Fruit fly (Drosophila melanogaster): ENCODE data around the gene CG31550.

The CG31550 gene

DNA sequence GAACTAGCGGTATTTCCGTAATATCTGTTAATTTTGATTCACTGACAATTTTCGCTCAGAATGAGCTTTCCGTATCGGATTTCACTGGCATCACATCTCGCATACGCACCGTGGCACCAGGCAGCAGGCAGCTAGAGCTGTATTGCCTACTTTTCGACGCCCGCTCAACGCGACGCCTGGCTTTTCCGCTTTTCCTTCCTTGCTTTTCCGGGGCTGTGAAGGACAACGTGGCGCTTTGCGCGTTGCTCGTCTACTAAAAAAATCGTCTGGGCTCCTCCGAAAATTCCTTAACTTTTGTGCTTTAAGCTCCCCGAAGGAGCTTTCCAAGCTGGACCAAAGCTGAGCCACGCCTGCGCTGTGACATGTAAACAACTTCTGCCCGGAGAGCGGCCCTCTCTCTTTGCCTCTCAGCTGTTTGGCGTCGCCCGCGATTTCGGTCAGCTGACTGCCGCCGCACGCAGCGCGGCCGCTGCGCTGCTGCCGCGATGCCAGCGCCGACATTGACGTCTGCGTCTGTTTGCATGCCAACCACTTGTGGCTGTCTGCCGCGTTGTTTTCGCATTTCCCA lies 37.8 kb downstream of the CG31550 start, which contains the start of the genes CG43845 and Nmdar1 (continued):
- TF ChIP-seq sens-2 (GFP tag; IDR thresholded peaks at IDR 0.05) (no peak), ken (GFP tag; IDR thresholded peaks at IDR 0.05) (no peak), HLHmδ (GFP tag; optimal IDR thresholded peaks at IDR 0.05) (no peak), CG9797 (GFP tag; optimal IDR thresholded peaks at IDR 0.05) (no peak), CG17385 (GFP tag; optimal IDR thresholded peaks at IDR 0.05) (no peak), Opbp (GFP tag; IDR thresholded peaks at IDR 0.05; ENCODE audit: partially characterized antibody) (no peak), ewg (GFP tag; optimal IDR thresholded peaks at IDR 0.05) (peak; percentile 89), CG32772 (GFP tag; IDR thresholded peaks at IDR 0.05) (no peak), ase (GFP tag; IDR thresholded peaks at IDR 0.05) (no peak), ssp (GFP tag; IDR thresholded peaks at IDR 0.05) (no peak), kah (GFP tag; optimal IDR thresholded peaks at IDR 0.05) (peak; percentile 90), CG15514 (GFP tag; optimal IDR thresholded peaks at IDR 0.05) (peak; percentile 19), sd (tag; optimal IDR thresholded peaks at IDR 0.05) (peak; percentile 18), CHES-1-like (GFP tag; optimal IDR thresholded peaks at IDR 0.05) (no peak), CG10565 (GFP tag; optimal IDR thresholded peaks at IDR 0.05) (no peak), CG11696 (GFP tag; IDR thresholded peaks at IDR 0.05) (no peak), dm (GFP tag; optimal IDR thresholded peaks at IDR 0.05) (no peak), CG9876 (GFP tag; optimal IDR thresholded peaks at IDR 0.05) (no peak), CG10543 (GFP tag; optimal IDR thresholded peaks at IDR 0.05) (peak; percentile 2)

DNA sequence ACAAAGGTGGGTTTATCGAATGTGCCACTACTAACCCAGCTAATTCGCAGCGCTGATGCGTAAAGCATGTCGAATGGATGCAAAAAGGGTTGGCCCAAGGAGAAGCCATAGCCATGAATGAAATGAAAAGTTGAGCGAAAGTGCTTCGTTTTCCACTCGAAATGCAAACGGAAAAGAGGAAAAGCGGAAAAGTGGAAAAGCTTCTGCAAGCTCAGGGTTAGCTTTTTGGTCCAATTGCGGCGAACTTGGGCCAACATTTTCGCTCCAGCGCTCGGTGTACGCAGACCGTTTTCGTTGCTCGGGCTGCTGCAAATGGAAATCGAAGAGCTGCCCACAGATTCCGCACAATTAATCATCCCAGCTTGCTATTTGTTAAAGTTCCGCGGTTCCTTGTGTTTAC lies 39.5 kb downstream of the CG31550 start:
- TF ChIP-seq CrebB (tag; optimal IDR thresholded peaks at IDR 0.05) (no peak), CG17186 (GFP tag; optimal IDR thresholded peaks at IDR 0.05) (no peak), z (GFP tag; IDR thresholded peaks at IDR 0.05) (peak; percentile 90), gro (GFP tag; optimal IDR thresholded peaks at IDR 0.05) (no peak), CG9876 (GFP tag; optimal IDR thresholded peaks at IDR 0.05) (no peak), peb (GFP tag; IDR thresholded peaks at IDR 0.05) (no peak), CG8388 (GFP tag; optimal IDR thresholded peaks at IDR 0.05) (no peak), CG10959 (GFP tag; IDR thresholded peaks at IDR 0.05) (no peak), bowl (GFP tag; IDR thresholded peaks at IDR 0.05) (0 out of 2 replicates have a peak, but pooled peaks have one; percentile 11), CG10366 (GFP tag; IDR thresholded peaks at IDR 0.05) (no peak), slou (GFP tag; optimal IDR thresholded peaks at IDR 0.05) (no peak), Med (GFP tag) (no peak), CG5245 (GFP tag; optimal IDR thresholded peaks at IDR 0.05) (no peak)

DNA sequence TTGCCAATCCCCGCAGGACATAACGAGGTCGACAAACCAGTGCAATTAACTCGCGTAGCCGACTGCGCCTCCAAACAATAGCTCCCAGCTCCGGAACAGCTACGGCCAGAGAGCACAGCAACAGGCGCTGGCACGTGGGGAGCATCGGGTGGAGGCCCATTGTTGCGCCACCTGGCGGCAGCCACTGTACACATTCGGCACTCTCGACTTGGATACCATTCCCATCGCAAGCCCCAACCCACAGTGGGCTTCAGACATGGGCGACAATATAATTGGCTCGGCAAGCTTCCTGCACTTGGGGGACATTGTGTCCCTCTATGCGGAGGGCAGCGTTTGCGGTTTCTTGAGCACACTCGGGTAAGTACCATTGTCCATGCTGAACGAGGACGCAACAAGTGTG lies 42.2 kb downstream of the CG31550 start:
- TF ChIP-seq NFAT (GFP tag; IDR thresholded peaks at IDR 0.05) (0 out of 2 replicates have a peak, but pooled peaks have one; percentile 16), Myb (GFP tag; optimal IDR thresholded peaks at IDR 0.05) (no peak), amos (GFP tag; IDR thresholded peaks at IDR 0.05; ENCODE audit: partially characterized antibody) (no peak), CG11696 (GFP tag; IDR thresholded peaks at IDR 0.05) (no peak), CG11456 (GFP tag; IDR thresholded peaks at IDR 0.05) (0 out of 3 replicates have a peak, but pooled peaks have one; percentile 10), CG17359 (tag; optimal IDR thresholded peaks at IDR 0.05) (no peak), nerfin-2 (GFP tag; IDR thresholded peaks at IDR 0.05; ENCODE audit: partially characterized antibody) (no peak), bab2 (GFP tag; optimal IDR thresholded peaks at IDR 0.05) (no peak), CTCF (GFP tag; optimal IDR thresholded peaks at IDR 0.05) (peak; percentile 80), CG3995 (GFP tag; optimal IDR thresholded peaks at IDR 0.05) (no peak), oc (tag; optimal IDR thresholded peaks at IDR 0.05) (no peak), CG3281 (GFP tag; optimal IDR thresholded peaks at IDR 0.05) (no peak), CG11247 (GFP tag; IDR thresholded peaks at IDR 0.05) (0 out of 2 replicates have a peak, but pooled peaks have one; percentile 22), Xbp1 (GFP tag; optimal IDR thresholded peaks at IDR 0.05) (no peak)

All from whole organism, embryonic.